Fruit fly (Drosophila melanogaster) whole organism, pupa: ENCODE results near the gene Ns4.

Source experiments
- CG10348 ChIP-seq: fragments of 200-800 bp; sonication (Bioruptor generic); IDR thresholded peaks from 2 replicates; pipeline ENCODE4 v1.3.6; 2022; ENCODE audit warnings: missing biosample characterization, missing genetic modification characterization
- CG12605 ChIP-seq: fragments of 200-800 bp; sonication (Bioruptor generic); IDR thresholded peaks from 2 replicates; pipeline ENCODE4 v1.3.6; 2022; ENCODE audit warnings: missing biosample characterization, missing genetic modification characterization
- CG13204 ChIP-seq: fragments of 200-800 bp; sonication (Bioruptor generic); optimal IDR thresholded peaks from 2 replicates; lab custom pipeline; 2018; ENCODE audit warnings: missing biosample characterization, mild to moderate bottlenecking, missing genetic modification characterization, moderate library complexity
- CG14655 ChIP-seq: fragments of 200-800 bp; sonication (Bioruptor generic); optimal IDR thresholded peaks from 3 replicates; lab custom pipeline; 2017; ENCODE audit warnings: mild to moderate bottlenecking, missing biosample characterization, missing genetic modification reagents, missing genetic modification characterization
- CG15710 ChIP-seq: fragments of 200-800 bp; sonication (Bioruptor generic); optimal IDR thresholded peaks from 2 replicates; lab custom pipeline; 2018; ENCODE audit warnings: missing biosample characterization, mild to moderate bottlenecking, missing genetic modification characterization, moderate library complexity
- CG17806 ChIP-seq: fragments of 200-800 bp; sonication (Bioruptor generic); optimal IDR thresholded peaks from 2 replicates; lab custom pipeline; 2018; ENCODE audit warnings: missing biosample characterization, mild to moderate bottlenecking, missing genetic modification characterization, moderate library complexity
- CG32121 ChIP-seq: fragments of 200-800 bp; sonication (Bioruptor generic); IDR thresholded peaks from 2 replicates; pipeline ENCODE4 v1.3.6; 2022; ENCODE audit warnings: missing biosample characterization, missing genetic modification characterization
- CG34367 ChIP-seq: fragments of 200-800 bp; sonication (Bioruptor generic); optimal IDR thresholded peaks from 2 replicates; lab custom pipeline; 2018; ENCODE audit warnings: missing biosample characterization, mild to moderate bottlenecking, missing genetic modification characterization
- CG4496 ChIP-seq: fragments of 200-800 bp; sonication (Bioruptor generic); IDR thresholded peaks from 3 replicates; pipeline ENCODE4 v1.3.6; 2022; ENCODE audit warnings: missing biosample characterization, missing genetic modification characterization
- CG8159 ChIP-seq: fragments of 200-800 bp; sonication (Bioruptor generic); optimal IDR thresholded peaks from 3 replicates; lab custom pipeline; 2018; ENCODE audit warnings: missing biosample characterization, mild to moderate bottlenecking, missing genetic modification characterization, moderate library complexity
- CG8301 ChIP-seq: fragments of 200-800 bp; sonication (Bioruptor generic); optimal IDR thresholded peaks from 2 replicates; lab custom pipeline; 2018; ENCODE audit warnings: missing biosample characterization, mild to moderate bottlenecking, missing genetic modification characterization
- CG9948 ChIP-seq: fragments of 200-800 bp; sonication (Bioruptor generic); optimal IDR thresholded peaks from 2 replicates; lab custom pipeline; 2018; ENCODE audit warnings: missing biosample characterization, mild to moderate bottlenecking, missing genetic modification characterization, moderate library complexity
- D1 ChIP-seq: fragments of 200-800 bp; sonication (Bioruptor generic); optimal IDR thresholded peaks from 2 replicates; lab custom pipeline; 2018; ENCODE audit warnings: missing biosample characterization, mild to moderate bottlenecking, missing genetic modification characterization, moderate library complexity
- EcR ChIP-seq: fragments of 200-800 bp; sonication (Bioruptor generic); optimal IDR thresholded peaks from 3 replicates; lab custom pipeline; 2019; ENCODE audit warnings: missing biosample characterization, missing genetic modification characterization, mild to moderate bottlenecking, moderate library complexity, missing genetic modification reagents
- Ets98B ChIP-seq: fragments of 200-800 bp; sonication (Bioruptor generic); IDR thresholded peaks from 2 replicates; pipeline ENCODE4 v1.3.6; 2022; ENCODE audit warnings: missing biosample characterization, missing genetic modification characterization
- Pif1A ChIP-seq: fragments of 200-800 bp; sonication (Bioruptor generic); optimal IDR thresholded peaks from 3 replicates; lab custom pipeline; 2016; ENCODE audit warnings: missing biosample characterization, missing genetic modification characterization
- Pif1B ChIP-seq: fragments of 200-800 bp; sonication (Bioruptor generic); optimal IDR thresholded peaks from 3 replicates; lab custom pipeline; 2016; ENCODE audit warnings: missing biosample characterization, missing genetic modification characterization
- Snoo ChIP-seq: fragments of 200-800 bp; sonication (Bioruptor generic); optimal IDR thresholded peaks from 3 replicates; lab custom pipeline; 2017; ENCODE audit warnings: missing biosample characterization, mild to moderate bottlenecking, missing genetic modification characterization, inconsistent platforms
- fd96Ca ChIP-seq: fragments of 200-800 bp; sonication (Bioruptor generic); IDR thresholded peaks from 3 replicates; pipeline ENCODE4 v1.3.6; 2022; ENCODE audit warnings: missing biosample characterization, missing genetic modification characterization
- gl ChIP-seq: fragments of 200-800 bp; sonication (Bioruptor generic); optimal IDR thresholded peaks from 2 replicates; lab custom pipeline; 2018; ENCODE audit warnings: missing biosample characterization, mild to moderate bottlenecking, missing genetic modification characterization
- rn ChIP-seq: fragments of 200-800 bp; sonication (Bioruptor generic); IDR thresholded peaks from 2 replicates; pipeline ENCODE4 v1.3.6; 2022; ENCODE audit warnings: missing biosample characterization, missing genetic modification characterization

Gene Ns4

dm6 chr2L:20775941-20776340 lies 23.7 kb downstream of the Ns4 start:
- TF ChIP-seq CG32121 (GFP tag; lab: Robert Waterston, UW), result no peak
- no peak for TF ChIP-seq Pif1A (GFP tag; lab: Kevin White, UChicago)
- TF ChIP-seq CG13204 (GFP tag; lab: Kevin White, UChicago), result no peak
- no peak for TF ChIP-seq CG9948 (tag; lab: Kevin White, UChicago)
- TF ChIP-seq CG34367 (tag; lab: Kevin White, UChicago), result no peak
- no peak for TF ChIP-seq CG10348 (GFP tag; lab: Robert Waterston, UW)
- no peak for TF ChIP-seq Pif1B (GFP tag; lab: Kevin White, UChicago)
- no peak for TF ChIP-seq CG8159
- TF ChIP-seq gl (tag; lab: Kevin White, UChicago), result no peak
- no peak for TF ChIP-seq CG15710 (tag; lab: Kevin White, UChicago)
- TF ChIP-seq EcR (GFP tag; lab: Kevin White, UChicago), result no peak

- TF ChIP-seq CG13204 (GFP tag; lab: Kevin White, UChicago), result no peak
- no peak for TF ChIP-seq Pif1A (GFP tag; lab: Kevin White, UChicago)
- TF ChIP-seq CG4496, result no peak
- TF ChIP-seq CG15710 (tag; lab: Kevin White, UChicago), result no peak
- no peak for TF ChIP-seq fd96Ca (GFP tag; lab: Robert Waterston, UW)
- TF ChIP-seq CG8301 (tag; lab: Kevin White, UChicago), result no peak
- TF ChIP-seq Ets98B (GFP tag; lab: Robert Waterston, UW), result no peak
- TF ChIP-seq EcR (GFP tag; lab: Kevin White, UChicago), result no peak
- no peak for TF ChIP-seq CG10348 (GFP tag; lab: Robert Waterston, UW)
- no peak for TF ChIP-seq rn
- no peak for TF ChIP-seq CG32121 (GFP tag; lab: Robert Waterston, UW)
- no peak for TF ChIP-seq CG34367 (tag; lab: Kevin White, UChicago)
- TF ChIP-seq CG12605 (GFP tag; lab: Robert Waterston, UW), result no peak
- no peak for TF ChIP-seq Snoo
- no peak for TF ChIP-seq CG9948 (tag; lab: Kevin White, UChicago)
- TF ChIP-seq CG17806, result no peak
- no peak for TF ChIP-seq gl (tag; lab: Kevin White, UChicago)
- no peak for TF ChIP-seq CG14655 (GFP tag; lab: Kevin White, UChicago)
- no peak for TF ChIP-seq D1 (tag; lab: Kevin White, UChicago)
- TF ChIP-seq CG8159, result no peak
Observed at dm6 chr2L:20776940-20777502, 24.7 kb downstream of the Ns4 start.

- no peak for TF ChIP-seq CG14655 (GFP tag; lab: Kevin White, UChicago)
- no peak for TF ChIP-seq CG8159
- TF ChIP-seq CG10348 (GFP tag; lab: Robert Waterston, UW), result no peak
- TF ChIP-seq CG32121 (GFP tag; lab: Robert Waterston, UW), result no peak
Observed at dm6 chr2L:20778380-20778779, 26.1 kb downstream of the Ns4 start.

- no peak for TF ChIP-seq CG12605 (GFP tag; lab: Robert Waterston, UW)
- no peak for TF ChIP-seq D1 (tag; lab: Kevin White, UChicago)
- TF ChIP-seq CG10348 (GFP tag; lab: Robert Waterston, UW), result no peak
- no peak for TF ChIP-seq rn
Observed at dm6 chr2L:20780768-20781167, 28.5 kb downstream of the Ns4 start.

dm6 chr2L:20783044-20783443 lies 30.8 kb downstream of the Ns4 start:
- TF ChIP-seq CG4496 (no peak), CG10348 (GFP tag; lab: Robert Waterston, UW) (no peak)

- TF ChIP-seq CG12605 (GFP tag; lab: Robert Waterston, UW), result no peak
- TF ChIP-seq CG4496, result no peak
- TF ChIP-seq CG9948 (tag; lab: Kevin White, UChicago), result no peak
- TF ChIP-seq CG14655 (GFP tag; lab: Kevin White, UChicago), result no peak
- no peak for TF ChIP-seq CG8301 (tag; lab: Kevin White, UChicago)
- TF ChIP-seq fd96Ca (GFP tag; lab: Robert Waterston, UW), result no peak
- TF ChIP-seq Ets98B (GFP tag; lab: Robert Waterston, UW), result no peak
- TF ChIP-seq Pif1A (GFP tag; lab: Kevin White, UChicago), result no peak
- no peak for TF ChIP-seq EcR (GFP tag; lab: Kevin White, UChicago)
- TF ChIP-seq CG34367 (tag; lab: Kevin White, UChicago), result no peak
- no peak for TF ChIP-seq Pif1B (GFP tag; lab: Kevin White, UChicago)
- no peak for TF ChIP-seq CG13204 (GFP tag; lab: Kevin White, UChicago)
- TF ChIP-seq CG8159, result no peak
- TF ChIP-seq CG17806, result no peak
- no peak for TF ChIP-seq CG10348 (GFP tag; lab: Robert Waterston, UW)
Observed at dm6 chr2L:20783908-20784307, 31.6 kb downstream of the Ns4 start.

dm6 chr2L:20785333-20785732 lies 33.1 kb downstream of the Ns4 start:
- TF ChIP-seq CG14655 (GFP tag; lab: Kevin White, UChicago) (no peak), CG34367 (tag; lab: Kevin White, UChicago) (no peak), CG17806 (no peak), CG9948 (tag; lab: Kevin White, UChicago) (no peak), Pif1B (GFP tag; lab: Kevin White, UChicago) (no peak), CG32121 (GFP tag; lab: Robert Waterston, UW) (no peak), Snoo (no peak), CG8301 (tag; lab: Kevin White, UChicago) (no peak), Ets98B (GFP tag; lab: Robert Waterston, UW) (no peak), rn (no peak), CG12605 (GFP tag; lab: Robert Waterston, UW) (no peak), CG15710 (tag; lab: Kevin White, UChicago) (no peak), EcR (GFP tag; lab: Kevin White, UChicago) (no peak), gl (tag; lab: Kevin White, UChicago) (no peak), CG8159 (no peak), Pif1A (GFP tag; lab: Kevin White, UChicago) (no peak), fd96Ca (GFP tag; lab: Robert Waterston, UW) (no peak), CG4496 (no peak)
- TF ChIP-seq, all 21 proteins: peak for 0
